Fruit fly (Drosophila melanogaster): ENCODE data around the gene scramb1.

Gene scramb1

DNA sequence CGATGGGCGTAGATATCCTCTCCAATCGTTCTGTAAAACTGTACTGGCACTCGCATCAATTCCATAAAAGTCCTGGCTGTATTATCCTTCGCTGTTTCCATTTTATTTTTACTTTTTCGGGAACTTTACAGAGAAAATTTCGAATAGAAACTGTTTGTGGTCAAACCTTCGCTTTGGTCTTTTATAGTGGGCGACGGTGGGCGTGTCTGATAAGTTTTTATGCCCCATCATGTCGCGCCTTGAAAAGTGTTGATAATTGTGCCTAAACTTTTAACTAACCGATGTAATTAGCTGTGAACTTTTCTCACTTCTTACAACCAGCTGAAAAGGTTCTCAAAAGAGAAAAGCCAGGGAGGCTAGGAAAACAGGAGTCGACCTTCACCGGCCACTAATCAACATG is 19.6 kb upstream of the scramb1 start, which contains the start of gene Or67c:
Gene Or67c, minus strand, starts transcription at position 101 of the 400 bp plus-strand sequence.
- TF ChIP-seq Hr96 (GFP tag; optimal IDR thresholded peaks at IDR 0.05), result no peak
- TF ChIP-seq ovo (GFP tag; optimal IDR thresholded peaks at IDR 0.05), result no peak
- TF ChIP-seq cnc (optimal IDR thresholded peaks at IDR 0.05), result no peak
- no peak for TF ChIP-seq CG5204 (GFP tag; optimal IDR thresholded peaks at IDR 0.05)
- no peak for TF ChIP-seq Crg-1 (GFP tag; optimal IDR thresholded peaks at IDR 0.05)
- TF ChIP-seq toe (GFP tag; optimal IDR thresholded peaks at IDR 0.05), result no peak

DNA sequence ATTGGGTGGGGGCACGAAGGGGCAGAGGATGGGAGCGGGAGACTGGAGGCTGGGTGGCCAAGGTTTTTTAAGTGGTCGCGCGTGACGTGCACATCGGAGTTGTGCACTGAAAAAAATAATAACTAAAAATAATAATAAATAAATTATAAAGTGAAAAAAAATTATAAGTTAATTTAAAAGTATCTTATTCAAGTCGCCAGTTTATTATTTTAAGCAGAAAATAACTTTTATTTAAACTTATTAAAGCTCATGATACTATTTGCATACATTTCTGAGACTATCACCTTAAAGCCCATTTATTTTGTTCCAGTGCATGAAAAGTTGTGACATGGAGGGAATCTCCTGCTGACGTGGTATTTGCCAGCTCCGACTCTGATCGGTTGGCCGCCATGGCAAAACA is 17.2 kb upstream of the scramb1 start:
- TF ChIP-seq Crg-1 (GFP tag; optimal IDR thresholded peaks at IDR 0.05) (no peak), CG7045 (GFP tag; optimal IDR thresholded peaks at IDR 0.05) (no peak), kay (GFP tag; ENCODE audit: borderline replicate concordance) (no peak), ovo (GFP tag; optimal IDR thresholded peaks at IDR 0.05) (no peak), Mnt (GFP tag; optimal IDR thresholded peaks at IDR 0.05) (no peak), Hr96 (GFP tag; optimal IDR thresholded peaks at IDR 0.05) (no peak), pad (GFP tag; optimal IDR thresholded peaks at IDR 0.05) (no peak), cic (GFP tag; optimal IDR thresholded peaks at IDR 0.05) (no peak), tj (GFP tag; optimal IDR thresholded peaks at IDR 0.05) (no peak)

DNA sequence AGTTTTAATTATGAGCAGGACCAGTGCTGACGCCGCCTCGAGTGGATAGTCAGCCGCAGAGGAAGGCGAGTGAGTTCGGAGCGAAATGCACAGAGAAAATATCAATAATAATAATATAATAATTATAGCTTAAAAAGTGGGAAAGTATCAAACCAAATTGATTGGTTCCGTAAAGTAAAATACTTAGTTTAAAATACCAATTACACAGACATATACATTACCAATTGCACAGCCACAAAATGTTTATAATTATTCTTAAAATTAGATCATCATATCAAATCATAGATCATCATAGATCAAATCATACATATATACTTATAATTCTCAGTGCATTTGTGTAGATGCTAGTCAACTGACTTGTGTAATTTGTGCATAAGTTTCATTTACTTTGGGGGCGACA is 13.5 kb upstream of the scramb1 start:
- TF ChIP-seq CG14711 (tag; optimal IDR thresholded peaks at IDR 0.05) (no peak), CG1620 (GFP tag; optimal IDR thresholded peaks at IDR 0.05) (no peak), CG11617 (GFP tag; optimal IDR thresholded peaks at IDR 0.05) (no peak), bab1 (GFP tag; optimal IDR thresholded peaks at IDR 0.05) (no peak), Hr96 (GFP tag; optimal IDR thresholded peaks at IDR 0.05) (no peak), CG7045 (GFP tag; optimal IDR thresholded peaks at IDR 0.05) (no peak), pad (GFP tag; optimal IDR thresholded peaks at IDR 0.05) (no peak), ovo (GFP tag; optimal IDR thresholded peaks at IDR 0.05) (no peak), cnc (optimal IDR thresholded peaks at IDR 0.05) (no peak), cic (GFP tag; optimal IDR thresholded peaks at IDR 0.05) (no peak), Clk (GFP tag; optimal IDR thresholded peaks at IDR 0.05) (no peak), CG33017 (tag; optimal IDR thresholded peaks at IDR 0.05) (no peak), tj (GFP tag; optimal IDR thresholded peaks at IDR 0.05) (no peak), CG12768 (GFP tag; optimal IDR thresholded peaks at IDR 0.05) (no peak), Crg-1 (GFP tag; optimal IDR thresholded peaks at IDR 0.05) (no peak), CG7101 (tag; optimal IDR thresholded peaks at IDR 0.05) (no peak), Mnt (GFP tag; optimal IDR thresholded peaks at IDR 0.05) (no peak), kay (GFP tag; ENCODE audit: borderline replicate concordance) (no peak), toe (GFP tag; optimal IDR thresholded peaks at IDR 0.05) (no peak), CG5204 (GFP tag; optimal IDR thresholded peaks at IDR 0.05) (no peak)

DNA sequence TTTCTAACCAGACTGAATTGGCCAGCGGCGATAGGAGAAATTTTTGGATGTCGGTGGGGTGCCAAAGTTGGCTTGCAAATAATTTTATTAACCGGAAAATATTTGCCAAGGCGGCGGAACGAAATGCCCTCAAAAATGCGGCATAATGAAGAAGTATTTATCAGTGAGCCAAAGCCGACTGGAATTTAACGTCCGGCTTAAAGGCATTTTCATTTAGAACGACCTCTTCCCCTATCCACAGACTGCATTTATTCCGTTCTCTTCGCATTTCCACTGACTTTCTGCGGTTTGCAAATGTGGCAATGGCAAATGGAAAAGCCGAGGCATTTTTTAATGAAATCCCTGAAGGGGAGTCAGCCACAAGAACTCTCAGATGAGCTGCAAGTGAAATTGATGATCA is 8.0 kb upstream of the scramb1 start:
- no peak for TF ChIP-seq CG11617 (GFP tag; optimal IDR thresholded peaks at IDR 0.05)
- TF ChIP-seq cic (GFP tag; optimal IDR thresholded peaks at IDR 0.05), result no peak
- TF ChIP-seq CG5204 (GFP tag; optimal IDR thresholded peaks at IDR 0.05), result no peak
- no peak for TF ChIP-seq toe (GFP tag; optimal IDR thresholded peaks at IDR 0.05)
- no peak for TF ChIP-seq CG14711 (tag; optimal IDR thresholded peaks at IDR 0.05)
- TF ChIP-seq Crg-1 (GFP tag; optimal IDR thresholded peaks at IDR 0.05), result no peak
- no peak for TF ChIP-seq tj (GFP tag; optimal IDR thresholded peaks at IDR 0.05)
- TF ChIP-seq pad (GFP tag; optimal IDR thresholded peaks at IDR 0.05), result no peak
- no peak for TF ChIP-seq bab1 (GFP tag; optimal IDR thresholded peaks at IDR 0.05)

DNA sequence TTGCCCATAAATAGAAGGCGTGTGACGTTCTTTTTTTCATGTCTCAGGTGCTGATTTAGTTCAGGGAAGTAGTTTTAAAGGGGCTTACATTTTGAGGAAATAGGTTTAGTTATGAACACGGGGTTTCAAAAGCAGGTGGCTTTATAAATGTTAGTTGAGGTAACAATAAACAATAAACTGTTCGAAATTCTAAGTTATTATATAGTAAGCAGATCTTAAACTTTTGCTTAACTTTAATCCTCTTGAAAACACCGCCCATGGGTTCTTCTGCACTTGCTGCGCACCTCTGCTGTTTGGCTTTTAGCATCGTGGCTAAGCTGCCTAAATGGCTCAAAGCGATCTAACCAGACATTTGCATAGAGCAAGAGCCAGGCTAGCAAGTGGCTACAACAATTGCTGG is 5.5 kb upstream of the scramb1 start:
- TF ChIP-seq cnc (optimal IDR thresholded peaks at IDR 0.05) (no peak), toe (GFP tag; optimal IDR thresholded peaks at IDR 0.05) (no peak), CG7101 (tag; optimal IDR thresholded peaks at IDR 0.05) (no peak), tj (GFP tag; optimal IDR thresholded peaks at IDR 0.05) (no peak), bab1 (GFP tag; optimal IDR thresholded peaks at IDR 0.05) (no peak), CG7045 (GFP tag; optimal IDR thresholded peaks at IDR 0.05) (no peak), CG1620 (GFP tag; optimal IDR thresholded peaks at IDR 0.05) (no peak), pad (GFP tag; optimal IDR thresholded peaks at IDR 0.05) (no peak), ovo (GFP tag; optimal IDR thresholded peaks at IDR 0.05) (no peak), CG12768 (GFP tag; optimal IDR thresholded peaks at IDR 0.05) (no peak), Clk (GFP tag; optimal IDR thresholded peaks at IDR 0.05) (no peak), CG33017 (tag; optimal IDR thresholded peaks at IDR 0.05) (no peak), CG14711 (tag; optimal IDR thresholded peaks at IDR 0.05) (no peak), Hr96 (GFP tag; optimal IDR thresholded peaks at IDR 0.05) (no peak), Crg-1 (GFP tag; optimal IDR thresholded peaks at IDR 0.05) (no peak), CG11617 (GFP tag; optimal IDR thresholded peaks at IDR 0.05) (no peak), CG5204 (GFP tag; optimal IDR thresholded peaks at IDR 0.05) (no peak), cic (GFP tag; optimal IDR thresholded peaks at IDR 0.05) (no peak)

DNA sequence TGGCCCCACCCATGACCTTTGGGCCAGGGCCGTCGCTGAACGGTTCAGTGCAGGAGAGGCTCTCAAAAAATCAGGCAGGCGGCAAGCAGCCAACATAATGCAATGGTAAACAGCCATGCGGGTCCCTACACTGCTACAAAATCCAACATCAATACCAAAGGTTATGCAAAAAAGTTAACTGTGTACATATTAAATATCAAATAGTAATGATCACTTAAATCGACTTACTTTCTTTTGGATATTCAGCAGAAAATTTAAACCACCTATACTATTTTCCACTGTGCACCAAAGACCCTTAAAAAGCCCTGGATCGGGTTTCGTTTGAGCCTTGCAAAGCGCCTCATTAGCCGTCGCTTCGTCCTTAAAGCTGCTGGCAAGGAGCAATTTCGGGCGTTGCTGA is 2.1 kb upstream of the scramb1 start:
- TF ChIP-seq CG5204 (GFP tag; optimal IDR thresholded peaks at IDR 0.05) (no peak), cic (GFP tag; optimal IDR thresholded peaks at IDR 0.05) (no peak), kay (GFP tag; ENCODE audit: borderline replicate concordance) (no peak)

DNA sequence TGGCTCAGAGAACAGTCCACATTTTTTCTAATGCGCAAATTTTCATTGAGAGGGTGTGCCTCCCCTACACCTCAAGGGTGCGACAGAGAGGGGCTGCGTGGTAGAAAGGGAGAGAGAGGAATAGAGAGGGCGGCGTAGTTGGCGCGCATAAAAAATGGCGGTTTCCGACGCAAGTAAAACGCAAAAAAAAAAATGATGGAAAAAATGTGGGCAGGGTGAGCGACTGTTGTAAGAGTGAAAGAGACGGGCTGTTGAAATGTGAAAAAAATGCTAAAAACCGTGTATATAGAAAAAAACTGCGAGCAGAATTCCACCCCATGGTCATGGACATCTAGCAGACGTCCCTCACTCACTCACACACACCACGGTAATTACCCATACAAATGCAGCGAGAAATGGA is 1.0 kb upstream of the scramb1 start:
- no peak for TF ChIP-seq ovo (GFP tag; optimal IDR thresholded peaks at IDR 0.05)
- no peak for TF ChIP-seq Crg-1 (GFP tag; optimal IDR thresholded peaks at IDR 0.05)
- no peak for TF ChIP-seq CG11617 (GFP tag; optimal IDR thresholded peaks at IDR 0.05)
- no peak for TF ChIP-seq CG14711 (tag; optimal IDR thresholded peaks at IDR 0.05)
- TF ChIP-seq CG7045 (GFP tag; optimal IDR thresholded peaks at IDR 0.05), result no peak
- TF ChIP-seq Clk (GFP tag; optimal IDR thresholded peaks at IDR 0.05), result no peak
- no peak for TF ChIP-seq tj (GFP tag; optimal IDR thresholded peaks at IDR 0.05)
- no peak for TF ChIP-seq kay (GFP tag; ENCODE audit: borderline replicate concordance)
- TF ChIP-seq pad (GFP tag; optimal IDR thresholded peaks at IDR 0.05), result no peak
- TF ChIP-seq CG33017 (tag; optimal IDR thresholded peaks at IDR 0.05), result no peak

All from whole organism, adult.